Worm (Caenorhabditis elegans) whole organism, mixed stage, embryonic: Measurements from ENCODE around the gene F35A5.5.

Source experiments
- lin-13 ChIP-seq: fragments of 150-350 bp; optimal IDR thresholded peaks from 2 replicates; lab custom pipeline; 2014; ENCODE audit warnings: missing biosample characterization, missing genetic modification characterization
- pha-4 ChIP-seq: fragments of 150-350 bp; optimal IDR thresholded peaks from 2 replicates; lab custom pipeline; 2018; ENCODE audit warnings: missing biosample characterization, missing genetic modification reagents, missing genetic modification characterization

DNA sequence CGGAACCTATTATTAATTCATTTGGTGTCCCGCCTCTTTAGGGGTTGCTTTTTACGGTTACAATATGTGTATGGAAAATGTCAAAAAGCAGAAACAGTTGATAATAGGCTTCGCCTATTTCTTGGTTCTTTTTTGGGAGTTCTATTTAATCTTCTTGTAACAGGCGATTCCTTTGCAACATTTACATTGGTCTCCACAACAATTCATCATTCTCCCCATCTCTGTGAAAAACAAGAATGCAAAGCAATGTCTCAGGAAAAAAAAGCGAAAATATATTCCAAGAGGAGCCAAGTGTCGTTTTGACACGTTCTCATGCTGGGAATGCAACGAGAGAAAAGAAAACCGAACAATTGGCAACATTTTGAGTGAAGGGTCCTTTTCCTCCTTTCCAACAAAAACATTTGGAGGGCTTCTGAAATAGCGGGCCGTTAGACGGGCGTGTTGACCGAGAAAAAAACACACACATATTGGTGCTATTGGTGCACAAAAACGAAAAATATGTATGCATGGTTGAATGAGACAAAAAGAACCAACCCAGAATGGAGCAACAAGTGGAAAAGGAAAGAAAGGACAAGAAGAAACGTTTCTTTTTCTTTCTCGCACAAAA, 33.2 kb upstream of the F35A5.5 start:
- TF ChIP-seq pha-4 (tag; lab: Kevin White, UChicago) (no peak), lin-13 (tag; lab: Kevin White, UChicago) (no peak)
